Worm (Caenorhabditis elegans): ENCODE data around the gene cpr-5.

ce11 chrV:1152736-1153135 is 18.9 kb upstream of the cpr-5 start:
- no peak for TF ChIP-seq ztf-23 (GFP tag; IDR thresholded peaks at IDR 0.05)
- no peak for TF ChIP-seq flt-1 (GFP tag; IDR thresholded peaks at IDR 0.05)
- TF ChIP-seq ztf-29 (GFP tag; IDR thresholded peaks at IDR 0.05): no peak
- no peak for TF ChIP-seq klf-2 (GFP tag; conservative IDR thresholded peaks at IDR 0.05)
- no peak for TF ChIP-seq med-1 (GFP tag; optimal IDR thresholded peaks at IDR 0.05; ENCODE audit: insufficient read depth)
- TF ChIP-seq T22C8.4 (GFP tag; IDR thresholded peaks at IDR 0.05): no peak
- no peak for TF ChIP-seq cog-1 (tag; optimal IDR thresholded peaks at IDR 0.05)
- no peak for TF ChIP-seq tab-1 (GFP tag; IDR thresholded peaks at IDR 0.05)
- no peak for TF ChIP-seq ref-1 (GFP tag; conservative IDR thresholded peaks at IDR 0.05)
